Worm (Caenorhabditis elegans): ENCODE data around the gene ser-2.

The ser-2 gene

DNA sequence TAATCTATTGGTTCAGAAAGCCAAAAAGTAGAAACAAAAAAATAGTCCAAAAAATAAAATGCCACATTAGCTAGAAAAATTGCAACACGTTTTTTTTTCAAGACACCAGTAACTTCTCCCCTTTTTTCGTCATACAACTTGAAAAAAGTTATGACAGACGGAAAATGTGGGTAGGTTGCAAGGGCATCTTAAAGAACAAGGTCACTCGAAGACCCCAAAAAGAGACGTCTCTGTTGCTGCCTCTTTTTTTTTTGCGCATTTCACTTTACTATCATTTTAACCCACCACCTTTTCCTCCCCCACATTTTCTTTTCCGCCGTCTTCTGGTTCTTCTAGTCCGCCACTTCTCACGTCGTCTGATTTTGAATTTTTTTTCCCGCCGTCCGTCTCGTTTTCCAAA lies 9.3 kb upstream of the ser-2 start:
- no peak for TF ChIP-seq flt-1 (GFP tag; IDR thresholded peaks at IDR 0.05)

DNA sequence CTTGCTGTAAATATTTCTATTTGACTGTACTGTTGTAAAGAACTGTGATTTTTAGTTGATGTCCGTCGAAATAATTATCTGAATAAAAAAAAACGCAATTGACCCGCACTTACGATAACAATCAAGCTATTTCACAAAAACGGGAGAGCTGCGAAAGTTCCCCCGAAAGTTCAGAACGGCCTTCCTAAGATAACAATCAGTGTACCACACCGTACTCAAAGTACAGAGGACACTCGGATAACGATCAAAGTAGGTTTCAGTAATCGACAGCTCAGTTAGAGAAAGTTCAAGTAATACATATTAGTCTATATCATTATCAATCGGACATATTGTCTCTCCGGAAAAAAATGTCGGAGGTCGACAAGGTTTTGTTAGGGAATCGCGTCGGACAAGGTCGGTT lies 8.2 kb upstream of the ser-2 start:
- no peak for TF ChIP-seq ref-1 (GFP tag; conservative IDR thresholded peaks at IDR 0.05)
- TF ChIP-seq klf-2 (GFP tag; conservative IDR thresholded peaks at IDR 0.05) = no peak
- TF ChIP-seq flt-1 (GFP tag; IDR thresholded peaks at IDR 0.05) = no peak
- TF ChIP-seq cog-1 (tag; optimal IDR thresholded peaks at IDR 0.05) = no peak
- no peak for TF ChIP-seq ztf-29 (GFP tag; IDR thresholded peaks at IDR 0.05)
- TF ChIP-seq tab-1 (GFP tag; IDR thresholded peaks at IDR 0.05) = no peak
- TF ChIP-seq ztf-23 (GFP tag; IDR thresholded peaks at IDR 0.05) = no peak
- no peak for TF ChIP-seq T22C8.4 (GFP tag; IDR thresholded peaks at IDR 0.05)
- no peak for TF ChIP-seq med-1 (GFP tag; optimal IDR thresholded peaks at IDR 0.05; ENCODE audit: insufficient read depth)

DNA sequence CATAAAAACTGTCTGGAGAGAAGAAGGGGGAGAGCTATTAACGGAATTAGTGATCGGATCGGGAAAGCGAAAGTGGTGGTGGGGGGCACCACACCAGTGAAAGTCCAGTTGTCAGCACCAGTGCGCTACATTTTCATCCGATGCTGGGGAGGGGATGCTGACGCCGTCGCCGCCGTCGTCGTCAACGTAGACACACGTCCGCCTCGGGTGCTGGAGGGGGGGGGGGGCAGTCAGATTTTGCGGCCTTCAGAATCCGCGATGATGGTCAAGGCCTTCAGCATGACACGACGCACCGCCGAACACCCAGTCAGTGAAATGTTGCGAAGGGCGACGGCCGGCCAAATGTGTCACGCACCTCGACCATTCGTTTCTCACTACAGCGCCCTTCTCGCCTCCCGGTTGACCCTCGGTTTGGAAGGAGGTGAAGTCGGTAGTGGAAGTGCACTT lies 7.6 kb upstream of the ser-2 start:
- no peak for TF ChIP-seq med-1 (GFP tag; optimal IDR thresholded peaks at IDR 0.05; ENCODE audit: insufficient read depth)
- peak; percentile 59; the same call in 1 of the 2 replicates for TF ChIP-seq tab-1 (GFP tag; IDR thresholded peaks at IDR 0.05)
- no peak for TF ChIP-seq ztf-29 (GFP tag; IDR thresholded peaks at IDR 0.05)

DNA sequence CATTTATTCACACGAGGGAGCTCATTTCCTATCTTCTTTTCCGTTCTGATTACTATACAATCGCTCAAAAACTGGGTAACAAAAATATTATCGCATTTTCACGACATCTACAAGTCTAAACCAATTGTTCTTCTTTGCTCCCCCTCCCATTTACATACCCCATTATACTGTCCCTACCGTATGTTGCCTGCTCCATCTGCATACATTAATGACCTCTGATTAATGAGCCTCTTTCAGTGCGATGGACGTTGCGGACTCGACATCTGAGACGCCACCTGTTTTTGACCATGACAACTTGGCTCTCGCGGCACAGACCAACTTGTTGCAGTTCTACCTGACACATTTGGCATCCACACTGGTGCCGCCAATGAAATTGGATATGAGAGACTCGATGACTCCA lies 6.4 kb upstream of the ser-2 start, which contains the start of gene nhr-91:
Gene nhr-91, plus strand, starts transcription at position 232 of the 400 bp plus-strand sequence.
- TF ChIP-seq T22C8.4 (GFP tag; IDR thresholded peaks at IDR 0.05) (no peak), med-1 (GFP tag; optimal IDR thresholded peaks at IDR 0.05; ENCODE audit: insufficient read depth) (no peak), ztf-23 (GFP tag; IDR thresholded peaks at IDR 0.05) (no peak), ref-1 (GFP tag; conservative IDR thresholded peaks at IDR 0.05) (no peak), cog-1 (tag; optimal IDR thresholded peaks at IDR 0.05) (no peak), tab-1 (GFP tag; IDR thresholded peaks at IDR 0.05) (no peak), ztf-29 (GFP tag; IDR thresholded peaks at IDR 0.05) (no peak), klf-2 (GFP tag; conservative IDR thresholded peaks at IDR 0.05) (no peak), flt-1 (GFP tag; IDR thresholded peaks at IDR 0.05) (no peak)

DNA sequence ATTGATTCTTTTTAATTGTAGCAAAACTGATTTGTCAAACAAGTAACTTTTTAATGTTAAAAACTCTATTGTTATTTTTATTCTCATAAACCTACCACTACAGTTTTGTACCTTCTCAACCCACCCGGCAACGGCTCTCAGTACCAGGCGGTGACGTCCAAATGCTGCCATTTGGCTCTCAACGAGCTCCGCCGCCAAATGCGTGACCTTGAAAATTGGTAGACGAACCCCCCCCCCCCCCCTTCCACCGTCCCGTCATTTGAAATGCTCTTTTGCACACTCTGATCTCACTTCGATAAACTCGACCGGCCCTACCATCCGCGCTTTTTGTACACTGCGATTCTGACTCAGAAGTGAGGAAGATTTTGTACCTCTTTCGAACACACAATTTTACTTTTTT lies 5.9 kb upstream of the ser-2 start:
- no peak for TF ChIP-seq T22C8.4 (GFP tag; IDR thresholded peaks at IDR 0.05)
- TF ChIP-seq tab-1 (GFP tag; IDR thresholded peaks at IDR 0.05) = no peak
- no peak for TF ChIP-seq ztf-29 (GFP tag; IDR thresholded peaks at IDR 0.05)
- TF ChIP-seq cog-1 (tag; optimal IDR thresholded peaks at IDR 0.05) = no peak
- no peak for TF ChIP-seq ztf-23 (GFP tag; IDR thresholded peaks at IDR 0.05)
- no peak for TF ChIP-seq klf-2 (GFP tag; conservative IDR thresholded peaks at IDR 0.05)
- TF ChIP-seq flt-1 (GFP tag; IDR thresholded peaks at IDR 0.05) = no peak
- no peak for TF ChIP-seq ref-1 (GFP tag; conservative IDR thresholded peaks at IDR 0.05)
- no peak for TF ChIP-seq med-1 (GFP tag; optimal IDR thresholded peaks at IDR 0.05; ENCODE audit: insufficient read depth)

DNA sequence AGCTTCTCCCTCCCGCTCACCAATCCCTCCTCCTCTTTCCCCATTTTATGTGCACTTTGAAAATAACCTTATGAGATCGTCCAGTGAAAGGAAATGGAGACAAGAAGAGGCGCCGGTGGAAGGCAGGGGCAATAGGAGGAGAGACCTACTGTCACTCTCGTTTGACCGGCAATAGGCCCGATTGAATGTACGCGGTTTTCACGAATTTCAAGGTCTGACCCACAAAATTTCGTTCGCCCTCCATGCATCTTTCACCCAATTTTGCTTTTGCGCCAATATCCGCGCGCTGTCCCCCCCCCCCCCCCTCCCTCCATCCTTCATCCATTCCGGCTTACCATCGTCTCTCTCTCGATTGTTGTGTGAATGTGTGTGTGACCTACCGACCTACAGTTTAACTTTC lies 4.9 kb upstream of the ser-2 start:
- no peak for TF ChIP-seq T22C8.4 (GFP tag; IDR thresholded peaks at IDR 0.05)
- TF ChIP-seq klf-2 (GFP tag; conservative IDR thresholded peaks at IDR 0.05) = no peak
- no peak for TF ChIP-seq flt-1 (GFP tag; IDR thresholded peaks at IDR 0.05)
- no peak for TF ChIP-seq tab-1 (GFP tag; IDR thresholded peaks at IDR 0.05)
- TF ChIP-seq ref-1 (GFP tag; conservative IDR thresholded peaks at IDR 0.05) = no peak
- no peak for TF ChIP-seq med-1 (GFP tag; optimal IDR thresholded peaks at IDR 0.05; ENCODE audit: insufficient read depth)
- TF ChIP-seq ztf-23 (GFP tag; IDR thresholded peaks at IDR 0.05) = no peak
- TF ChIP-seq cog-1 (tag; optimal IDR thresholded peaks at IDR 0.05) = no peak
- no peak for TF ChIP-seq ztf-29 (GFP tag; IDR thresholded peaks at IDR 0.05)

DNA sequence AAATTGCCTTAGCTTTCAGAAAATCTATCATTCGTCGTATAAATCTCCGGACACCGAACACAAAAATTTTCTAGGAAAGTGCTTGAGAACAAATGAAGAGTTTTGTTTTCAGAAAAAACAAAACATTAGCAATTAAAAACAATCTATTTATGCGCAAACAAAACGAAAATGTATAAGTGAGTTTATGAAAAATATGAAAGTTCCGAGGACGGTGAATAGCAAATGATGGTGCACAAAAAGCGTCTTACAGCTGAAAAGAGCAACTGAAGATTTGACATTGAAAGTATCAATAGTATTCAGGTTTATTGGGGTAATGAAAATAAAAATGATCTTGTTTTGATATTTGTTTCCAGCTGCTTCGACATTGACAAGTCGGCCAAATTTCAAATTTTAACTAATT lies 2.8 kb downstream of the ser-2 start:
- TF ChIP-seq klf-2 (GFP tag; conservative IDR thresholded peaks at IDR 0.05) (no peak), ref-1 (GFP tag; conservative IDR thresholded peaks at IDR 0.05) (no peak)

DNA sequence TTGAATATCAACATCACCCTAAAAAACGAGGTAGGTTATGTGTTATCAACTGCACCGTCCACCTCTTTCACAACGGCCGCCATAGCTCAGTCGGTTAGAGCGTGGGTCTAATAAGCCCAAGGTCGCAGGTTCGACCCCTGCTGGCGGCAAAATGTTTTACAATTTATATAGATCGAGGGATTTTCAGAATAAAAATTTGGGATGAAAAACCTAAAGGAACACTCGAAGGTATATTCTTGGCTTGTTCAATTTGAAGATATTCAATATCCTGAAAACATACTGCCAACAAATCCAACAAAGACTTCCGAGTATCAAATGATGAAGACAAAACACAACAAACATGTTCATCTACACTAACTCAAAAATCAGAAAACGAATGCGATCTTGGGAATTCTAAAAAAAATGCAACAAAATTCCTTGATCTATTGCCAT lies 5.4 kb downstream of the ser-2 start:
- TF ChIP-seq med-1 (GFP tag; optimal IDR thresholded peaks at IDR 0.05; ENCODE audit: insufficient read depth) (peak; percentile 16), flt-1 (GFP tag; IDR thresholded peaks at IDR 0.05) (peak; percentile 93), ref-1 (GFP tag; conservative IDR thresholded peaks at IDR 0.05) (peak; percentile 73), cog-1 (tag; optimal IDR thresholded peaks at IDR 0.05) (peak; percentile 6), ztf-23 (GFP tag; IDR thresholded peaks at IDR 0.05) (peak; percentile 82), tab-1 (GFP tag; IDR thresholded peaks at IDR 0.05) (peak; percentile 86), T22C8.4 (GFP tag; IDR thresholded peaks at IDR 0.05) (peak; percentile 84), klf-2 (GFP tag; conservative IDR thresholded peaks at IDR 0.05) (no peak), ztf-29 (GFP tag; IDR thresholded peaks at IDR 0.05) (peak; percentile 90)

DNA sequence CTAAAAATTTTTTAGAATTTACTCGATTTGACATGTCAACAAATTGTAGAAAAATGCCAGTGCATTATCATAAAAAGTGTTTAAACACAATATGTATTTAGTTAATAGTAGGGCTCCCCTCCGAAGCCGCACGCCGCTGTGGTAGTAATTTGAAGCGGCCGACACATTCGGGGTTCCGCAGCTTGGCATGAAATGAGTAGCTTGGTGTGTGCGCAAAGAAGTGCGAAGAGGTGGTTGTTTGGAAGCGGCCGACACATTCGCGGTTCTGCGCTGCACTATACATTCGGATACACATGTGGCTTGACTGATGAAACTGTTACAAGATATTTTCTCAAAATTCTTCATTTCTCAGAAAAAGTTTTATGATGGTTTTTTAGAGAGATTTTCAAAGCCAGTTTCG lies 17.2 kb downstream of the ser-2 start:
- TF ChIP-seq med-1 (GFP tag; optimal IDR thresholded peaks at IDR 0.05; ENCODE audit: insufficient read depth) = no peak
- TF ChIP-seq ref-1 (GFP tag; conservative IDR thresholded peaks at IDR 0.05) = no peak
- no peak for TF ChIP-seq cog-1 (tag; optimal IDR thresholded peaks at IDR 0.05)
- no peak for TF ChIP-seq klf-2 (GFP tag; conservative IDR thresholded peaks at IDR 0.05)
- TF ChIP-seq ztf-23 (GFP tag; IDR thresholded peaks at IDR 0.05) = no peak
- no peak for TF ChIP-seq ztf-29 (GFP tag; IDR thresholded peaks at IDR 0.05)
- TF ChIP-seq flt-1 (GFP tag; IDR thresholded peaks at IDR 0.05) = no peak
- TF ChIP-seq T22C8.4 (GFP tag; IDR thresholded peaks at IDR 0.05) = no peak
- TF ChIP-seq tab-1 (GFP tag; IDR thresholded peaks at IDR 0.05) = no peak

DNA sequence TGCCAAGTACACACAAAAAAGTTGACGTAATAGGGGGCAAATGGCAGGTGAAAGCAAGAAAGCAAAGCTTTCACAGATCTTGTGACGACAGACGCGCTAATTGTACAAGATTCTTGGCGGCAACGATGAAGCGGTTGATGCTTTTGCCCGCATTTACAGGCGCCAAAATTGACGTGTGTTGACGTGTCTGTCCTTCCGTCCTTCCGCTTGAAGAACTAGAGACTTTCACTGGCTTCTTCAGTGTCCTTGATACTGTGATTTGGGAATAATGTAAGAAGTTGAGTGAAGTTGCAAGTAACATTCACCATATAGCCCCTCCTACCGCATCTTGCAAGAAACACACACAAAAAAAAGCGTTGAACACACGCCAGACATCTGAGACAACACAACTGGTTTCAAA lies 19.0 kb downstream of the ser-2 start, which contains the start of gene jud-4:
Gene jud-4, plus strand, starts transcription at position 376 of the 400 bp plus-strand sequence.
- TF ChIP-seq ztf-29 (GFP tag; IDR thresholded peaks at IDR 0.05) (no peak), ztf-23 (GFP tag; IDR thresholded peaks at IDR 0.05) (no peak), ref-1 (GFP tag; conservative IDR thresholded peaks at IDR 0.05) (no peak), klf-2 (GFP tag; conservative IDR thresholded peaks at IDR 0.05) (no peak), cog-1 (tag; optimal IDR thresholded peaks at IDR 0.05) (no peak), med-1 (GFP tag; optimal IDR thresholded peaks at IDR 0.05; ENCODE audit: insufficient read depth) (no peak), T22C8.4 (GFP tag; IDR thresholded peaks at IDR 0.05) (no peak), tab-1 (GFP tag; IDR thresholded peaks at IDR 0.05) (no peak), flt-1 (GFP tag; IDR thresholded peaks at IDR 0.05) (no peak)
